Worm (Caenorhabditis elegans): ENCODE results near the gene ZK1290.15.

ZK1290.15 gene

ce11 chrII:7558864-7559263 lies 35.5 kb downstream of the ZK1290.15 start:
- TF ChIP-seq elt-3 (tag; optimal IDR thresholded peaks at IDR 0.05) (no peak), fkh-10 (GFP tag; optimal IDR thresholded peaks at IDR 0.05) (peak; percentile 72), nhr-23 (tag; optimal IDR thresholded peaks at IDR 0.05) (no peak)

- TF ChIP-seq ceh-9 (tag; optimal IDR thresholded peaks at IDR 0.05) (no peak), hmg-11 (tag; optimal IDR thresholded peaks at IDR 0.05) (no peak), nhr-23 (tag; optimal IDR thresholded peaks at IDR 0.05) (no peak)
Measured at ce11 chrII:7560844-7561243, 37.5 kb downstream of the ZK1290.15 start.

ce11 chrII:7561494-7561893 lies 38.1 kb downstream of the ZK1290.15 start, which contains the start of the genes ZK1290.11 and ZK1290.1:
Gene ZK1290.11 (minus strand): TSS chrII:7561594.
Gene ZK1290.1 (plus strand): TSS chrII:7561764.
- no peak for TF ChIP-seq nhr-77 (tag; optimal IDR thresholded peaks at IDR 0.05)
- no peak for TF ChIP-seq mdl-1 (tag; optimal IDR thresholded peaks at IDR 0.05)
- no peak for TF ChIP-seq nhr-237 (tag; optimal IDR thresholded peaks at IDR 0.05)

- no peak for TF ChIP-seq nhr-11 (tag; optimal IDR thresholded peaks at IDR 0.05)
- TF ChIP-seq mml-1 (tag; optimal IDR thresholded peaks at IDR 0.05), result no peak
- TF ChIP-seq elt-2 (tag; optimal IDR thresholded peaks at IDR 0.05), result no peak
- no peak for TF ChIP-seq R02D3.7 (tag; optimal IDR thresholded peaks at IDR 0.05)
- no peak for TF ChIP-seq pha-4 (tag; optimal IDR thresholded peaks at IDR 0.05)
- TF ChIP-seq ceh-82 (tag; optimal IDR thresholded peaks at IDR 0.05), result no peak
- TF ChIP-seq lin-39 (tag; optimal IDR thresholded peaks at IDR 0.05), result no peak
- no peak for TF ChIP-seq sea-2 (GFP tag; optimal IDR thresholded peaks at IDR 0.05)
- TF ChIP-seq mdl-1 (tag; optimal IDR thresholded peaks at IDR 0.05), result no peak
- TF ChIP-seq ceh-9 (tag; optimal IDR thresholded peaks at IDR 0.05), result no peak
- no peak for TF ChIP-seq fos-1 (tag; optimal IDR thresholded peaks at IDR 0.05)
- TF ChIP-seq snpc-4 (tag; optimal IDR thresholded peaks at IDR 0.05), result no peak
- TF ChIP-seq nhr-237 (tag; optimal IDR thresholded peaks at IDR 0.05), result no peak
- TF ChIP-seq nhr-67 (tag; optimal IDR thresholded peaks at IDR 0.05), result no peak
- TF ChIP-seq unc-39 (tag; optimal IDR thresholded peaks at IDR 0.05), result no peak
- no peak for TF ChIP-seq nhr-28 (tag; optimal IDR thresholded peaks at IDR 0.05)
- no peak for TF ChIP-seq fkh-10 (GFP tag; optimal IDR thresholded peaks at IDR 0.05)
- TF ChIP-seq ztf-11 (tag; optimal IDR thresholded peaks at IDR 0.05), result no peak
- no peak for TF ChIP-seq unc-62 (GFP tag; optimal IDR thresholded peaks at IDR 0.05)
- TF ChIP-seq nhr-76 (tag; optimal IDR thresholded peaks at IDR 0.05), result no peak
Measured at ce11 chrII:7562616-7563015, 39.2 kb downstream of the ZK1290.15 start.

- TF ChIP-seq lin-15B (tag; optimal IDR thresholded peaks at IDR 0.05) (no peak), aly-2 (tag; optimal IDR thresholded peaks at IDR 0.05) (no peak), nfya-1 (tag; optimal IDR thresholded peaks at IDR 0.05; ENCODE audit: insufficient read depth) (no peak), nhr-67 (tag; optimal IDR thresholded peaks at IDR 0.05) (no peak), nhr-11 (tag; optimal IDR thresholded peaks at IDR 0.05) (no peak), nhr-76 (tag; optimal IDR thresholded peaks at IDR 0.05) (no peak), egl-5 (tag; optimal IDR thresholded peaks at IDR 0.05) (no peak), sea-2 (GFP tag; optimal IDR thresholded peaks at IDR 0.05) (no peak), skn-1 (tag; optimal IDR thresholded peaks at IDR 0.05) (no peak), pha-4 (tag; optimal IDR thresholded peaks at IDR 0.05) (no peak), egl-27 (tag; optimal IDR thresholded peaks at IDR 0.05) (no peak), lin-39 (tag; optimal IDR thresholded peaks at IDR 0.05) (no peak), hmg-11 (tag; optimal IDR thresholded peaks at IDR 0.05) (no peak), nhr-25 (tag; optimal IDR thresholded peaks at IDR 0.05) (no peak), nhr-77 (tag; optimal IDR thresholded peaks at IDR 0.05) (no peak), nhr-28 (tag; optimal IDR thresholded peaks at IDR 0.05) (no peak), daf-12 (tag; optimal IDR thresholded peaks at IDR 0.05) (no peak), mdl-1 (tag; optimal IDR thresholded peaks at IDR 0.05) (no peak), mml-1 (tag; optimal IDR thresholded peaks at IDR 0.05) (no peak)
Measured at ce11 chrII:7570305-7570704, 46.9 kb downstream of the ZK1290.15 start, which contains the start of gene F35D2.3. Gene F35D2.3 (plus strand): TSS chrII:7570605.

ce11 chrII:7570820-7571219 lies 47.4 kb downstream of the ZK1290.15 start:
- no peak for TF ChIP-seq ceh-28 (tag; optimal IDR thresholded peaks at IDR 0.05)
- no peak for TF ChIP-seq ceh-9 (tag; optimal IDR thresholded peaks at IDR 0.05)
- TF ChIP-seq egl-5 (tag; optimal IDR thresholded peaks at IDR 0.05), result no peak
- no peak for TF ChIP-seq nhr-237 (tag; optimal IDR thresholded peaks at IDR 0.05)
- TF ChIP-seq lin-39 (tag; optimal IDR thresholded peaks at IDR 0.05), result no peak
- TF ChIP-seq nhr-12 (tag; optimal IDR thresholded peaks at IDR 0.05), result no peak
- TF ChIP-seq nhr-23 (tag; optimal IDR thresholded peaks at IDR 0.05), result no peak
- no peak for TF ChIP-seq R02D3.7 (tag; optimal IDR thresholded peaks at IDR 0.05)

All from whole organism, L3 larva.